Comparison of ENCODE assay signal across 1 fruit fly cellular context in the genomic region with DNA sequence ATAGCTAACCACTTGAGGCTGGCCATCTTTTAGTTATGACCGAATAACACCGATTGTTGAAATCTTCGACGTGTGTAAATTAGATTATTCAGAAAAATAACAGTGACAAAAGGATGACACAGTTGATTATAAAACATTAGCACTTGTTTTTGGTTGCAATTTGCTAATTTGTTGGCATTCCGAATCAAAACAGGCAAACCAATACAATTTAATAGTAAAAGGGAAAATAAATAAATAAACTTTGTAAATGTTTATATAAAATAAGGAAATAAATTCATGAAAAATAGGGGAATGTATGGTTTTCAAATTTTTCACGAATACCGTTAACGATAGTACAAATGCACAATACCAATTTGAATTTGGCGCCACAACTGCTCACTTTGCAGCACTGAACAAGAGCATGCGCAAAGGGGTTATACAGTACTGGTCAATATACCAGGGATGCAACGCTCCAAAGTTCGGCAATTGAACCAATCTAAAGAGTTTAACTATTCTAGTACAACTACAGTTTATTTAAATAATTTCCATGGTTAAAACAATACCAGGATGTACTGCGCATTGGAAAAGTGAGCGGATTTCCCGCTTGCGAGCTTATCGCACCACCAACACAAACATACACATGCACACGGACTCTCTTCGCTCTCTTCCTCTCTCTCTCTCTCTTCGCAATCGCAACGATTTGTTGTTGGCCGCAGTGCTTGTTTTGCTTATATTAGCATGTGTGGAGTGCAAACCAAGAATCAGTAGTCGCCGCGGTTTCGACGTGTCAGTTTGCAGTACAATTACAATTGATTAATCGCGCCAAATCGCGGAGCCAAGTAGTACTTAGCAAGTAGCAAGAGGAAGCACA.
TF ChIP-seq lines count a peak whose summit lies in the region.

A gene (minus strand): TSS at position 76 of the 850 bp plus-strand sequence.
A gene (plus strand): TSS at position 415 of the 850 bp plus-strand sequence.

TF ChIP-seq in whole organism, embryonic, 481 proteins besides CTCF, POLR2A, EP300 and RAD21 (continued from another document and continues in another):
- TF ChIP-seq CG17912 (GFP tag; optimal IDR thresholded peaks at IDR 0.05; lab: Kevin White, UChicago) = peak; percentile 71
- peak; percentile 48; the same call in 1 of the 2 replicates for TF ChIP-seq Dref (GFP tag; IDR thresholded peaks at IDR 0.05; lab: Robert Waterston, UW)
- TF ChIP-seq tll (GFP tag; optimal IDR thresholded peaks at IDR 0.05; lab: Kevin White, UChicago) = peak in 1 of 2 experiments; percentile 12
- TF ChIP-seq gcm2 (GFP tag; optimal IDR thresholded peaks at IDR 0.05; lab: Kevin White, UChicago) = peak; percentile 57
- TF ChIP-seq Camta (GFP tag; optimal IDR thresholded peaks at IDR 0.05; lab: Kevin White, UChicago) = peak; percentile 73
- peak; percentile 93 for TF ChIP-seq CG3847 (GFP tag; IDR thresholded peaks at IDR 0.05; lab: Robert Waterston, UW)
- TF ChIP-seq CHES-1-like (GFP tag; optimal IDR thresholded peaks at IDR 0.05; lab: Kevin White, UChicago) = peak; percentile 70
- no peak for TF ChIP-seq Hr78 (GFP tag; optimal IDR thresholded peaks at IDR 0.05; lab: Kevin White, UChicago)
- TF ChIP-seq CG9817 (tag; optimal IDR thresholded peaks at IDR 0.05; lab: Kevin White, UChicago) = peak; percentile 60
- no peak for TF ChIP-seq MTF-1 (GFP tag; optimal IDR thresholded peaks at IDR 0.05; lab: Kevin White, UChicago; ENCODE audit: borderline replicate concordance)
- TF ChIP-seq lola (GFP tag; optimal IDR thresholded peaks at IDR 0.05; lab: Kevin White, UChicago) = peak in 1 of 3 experiments; percentile 40
- peak; percentile 46 for TF ChIP-seq CG15696 (tag; optimal IDR thresholded peaks at IDR 0.05; lab: Kevin White, UChicago)
- TF ChIP-seq Lpt (GFP tag; optimal IDR thresholded peaks at IDR 0.05; lab: Kevin White, UChicago) = no peak
- peak; percentile 12 for TF ChIP-seq CG2202 (tag; optimal IDR thresholded peaks at IDR 0.05; lab: Kevin White, UChicago)
- peak; percentile 71 for TF ChIP-seq gcm (GFP tag; optimal IDR thresholded peaks at IDR 0.05; lab: Kevin White, UChicago)
- TF ChIP-seq mam (GFP tag; optimal IDR thresholded peaks at IDR 0.05; lab: Kevin White, UChicago) = peak; percentile 93
- peak; percentile 89 for TF ChIP-seq NFAT (GFP tag; IDR thresholded peaks at IDR 0.05; lab: Robert Waterston, UW)
- peak; percentile 71 for TF ChIP-seq eyg (GFP tag; optimal IDR thresholded peaks at IDR 0.05; lab: Kevin White, UChicago)
- TF ChIP-seq da (GFP tag; optimal IDR thresholded peaks at IDR 0.05; lab: Kevin White, UChicago) = peak; percentile 10
- no peak for TF ChIP-seq pan (optimal IDR thresholded peaks at IDR 0.05; lab: Kevin White, UChicago)
- peak in 1 of 2 experiments; percentile 63 for TF ChIP-seq pan (GFP tag; optimal IDR thresholded peaks at IDR 0.05 in 1 of 2, IDR thresholded peaks at IDR 0.05 in 1 of 2)
- peak; percentile 76 for TF ChIP-seq Chrac-16 (GFP tag; optimal IDR thresholded peaks at IDR 0.05; lab: Kevin White, UChicago)
- peak; percentile 46; the same call in 1 of the 3 replicates for TF ChIP-seq Mrtf (GFP tag; IDR thresholded peaks at IDR 0.05; lab: Robert Waterston, UW)
- peak; percentile 65 for TF ChIP-seq Mes4 (GFP tag; optimal IDR thresholded peaks at IDR 0.05; lab: Kevin White, UChicago)
- TF ChIP-seq Aef1 (GFP tag; IDR thresholded peaks at IDR 0.05; lab: Robert Waterston, UW) = peak; percentile 63; the same call in 1 of the 3 replicates
- TF ChIP-seq prd (optimal IDR thresholded peaks at IDR 0.05; lab: Kevin White, UChicago) = no peak
- peak; percentile 74 for TF ChIP-seq prd (GFP tag; IDR thresholded peaks at IDR 0.05; lab: Robert Waterston, UW)
- TF ChIP-seq Meics (GFP tag; optimal IDR thresholded peaks at IDR 0.05; lab: Kevin White, UChicago) = peak; percentile 74
- TF ChIP-seq CG7987 (GFP tag; optimal IDR thresholded peaks at IDR 0.05; lab: Kevin White, UChicago) = peak; percentile 69
- TF ChIP-seq Sry-δ (GFP tag; optimal IDR thresholded peaks at IDR 0.05; lab: Kevin White, UChicago) = peak; percentile 68
- TF ChIP-seq ttk (GFP tag; IDR thresholded peaks at IDR 0.05; lab: Robert Waterston, UW) = peak; percentile 45; the same call in 1 of the 2 replicates
- no peak for TF ChIP-seq CG17612 (GFP tag; IDR thresholded peaks at IDR 0.05; lab: Robert Waterston, UW)
- peak; percentile 26 for TF ChIP-seq ab (GFP tag; optimal IDR thresholded peaks at IDR 0.05; lab: Kevin White, UChicago)
- peak; percentile 68 for TF ChIP-seq cwo (GFP tag; optimal IDR thresholded peaks at IDR 0.05; lab: Kevin White, UChicago)
- TF ChIP-seq lilli (GFP tag; optimal IDR thresholded peaks at IDR 0.05; lab: Kevin White, UChicago) = peak; percentile 87
- no peak for TF ChIP-seq ara (GFP tag; IDR thresholded peaks at IDR 0.05; lab: Robert Waterston, UW)
- 0 out of 2 replicates have a peak, but pooled peaks have one; percentile 7 for TF ChIP-seq Taf1 (GFP tag; IDR thresholded peaks at IDR 0.05; lab: Robert Waterston, UW)
- peak; percentile 44; the same call in 1 of the 2 replicates for TF ChIP-seq CG5953 (GFP tag; IDR thresholded peaks at IDR 0.05; lab: Robert Waterston, UW)
- TF ChIP-seq gsb (GFP tag; IDR thresholded peaks at IDR 0.05; lab: Robert Waterston, UW) = peak; percentile 50
- TF ChIP-seq Trl (optimal IDR thresholded peaks at IDR 0.05; lab: Kevin White, UChicago) = peak; percentile 98 to 99
- TF ChIP-seq Trl (GFP tag; optimal IDR thresholded peaks at IDR 0.05; lab: Kevin White, UChicago) = peak; percentile 92
- no peak for TF ChIP-seq usp (GFP tag; optimal IDR thresholded peaks at IDR 0.05; lab: Kevin White, UChicago)
- TF ChIP-seq maf-S (GFP tag; optimal IDR thresholded peaks at IDR 0.05; lab: Kevin White, UChicago) = peak; percentile 80
- TF ChIP-seq pnt (GFP tag; optimal IDR thresholded peaks at IDR 0.05; lab: Kevin White, UChicago) = peak; percentile 50
- peak; percentile 45 for TF ChIP-seq CG33557 (GFP tag; optimal IDR thresholded peaks at IDR 0.05; lab: Kevin White, UChicago)
- TF ChIP-seq Drgx (GFP tag; IDR thresholded peaks at IDR 0.05; lab: Robert Waterston, UW) = 0 out of 2 replicates have a peak, but pooled peaks have one; percentile 20
- peak; percentile 63 for TF ChIP-seq Scr (GFP tag; IDR thresholded peaks at IDR 0.05; lab: Robert Waterston, UW; ENCODE audit: partially characterized antibody)
- no peak for TF ChIP-seq eve (GFP tag; optimal IDR thresholded peaks at IDR 0.05; lab: Kevin White, UChicago)
- TF ChIP-seq Med (GFP tag; lab: Kevin White, UChicago) = peak; percentile 97
- peak; percentile 68 for TF ChIP-seq CG10565 (GFP tag; optimal IDR thresholded peaks at IDR 0.05; lab: Kevin White, UChicago)
- peak; percentile 7 for TF ChIP-seq pfk (GFP tag; optimal IDR thresholded peaks at IDR 0.05; lab: Kevin White, UChicago)
- peak; percentile 15; the same call in 1 of the 2 replicates for TF ChIP-seq ato (GFP tag; IDR thresholded peaks at IDR 0.05; lab: Robert Waterston, UW; ENCODE audit: partially characterized antibody)
- TF ChIP-seq repo (GFP tag; optimal IDR thresholded peaks at IDR 0.05; lab: Kevin White, UChicago) = peak; percentile 72
- TF ChIP-seq ham (GFP tag; IDR thresholded peaks at IDR 0.05; lab: Robert Waterston, UW) = peak; percentile 10; the same call in 1 of the 2 replicates
- peak; percentile 53 for TF ChIP-seq Ptx1 (GFP tag; IDR thresholded peaks at IDR 0.05; lab: Robert Waterston, UW)
- no peak for TF ChIP-seq Kr (GFP tag; optimal IDR thresholded peaks at IDR 0.05; lab: Kevin White, UChicago)
- TF ChIP-seq CG8388 (GFP tag; optimal IDR thresholded peaks at IDR 0.05; lab: Kevin White, UChicago) = peak; percentile 66
- peak; percentile 35 for TF ChIP-seq nerfin-1 (tag; optimal IDR thresholded peaks at IDR 0.05; lab: Kevin White, UChicago)
- peak in 1 of 2 experiments; percentile 38 for TF ChIP-seq Eip74EF (GFP tag; optimal IDR thresholded peaks at IDR 0.05; lab: Kevin White, UChicago)
- peak; percentile 61 for TF ChIP-seq CG8944 (GFP tag; optimal IDR thresholded peaks at IDR 0.05; lab: Kevin White, UChicago)
- TF ChIP-seq Side (GFP tag; optimal IDR thresholded peaks at IDR 0.05; lab: Kevin White, UChicago) = peak; percentile 79
- peak; percentile 59 for TF ChIP-seq HHEX (GFP tag; optimal IDR thresholded peaks at IDR 0.05; lab: Kevin White, UChicago)
- TF ChIP-seq CG6854 (GFP tag; optimal IDR thresholded peaks at IDR 0.05; lab: Kevin White, UChicago) = peak; percentile 47
- TF ChIP-seq sr (GFP tag; IDR thresholded peaks at IDR 0.05; lab: Robert Waterston, UW) = peak; percentile 59; the same call in 1 of the 3 replicates
- peak; percentile 30 for TF ChIP-seq CG6683 (GFP tag; optimal IDR thresholded peaks at IDR 0.05; lab: Kevin White, UChicago)
- peak; percentile 10 for TF ChIP-seq cato (GFP tag; optimal IDR thresholded peaks at IDR 0.05; lab: Kevin White, UChicago; ENCODE audit: borderline replicate concordance)
- TF ChIP-seq CG11456 (GFP tag; IDR thresholded peaks at IDR 0.05; lab: Robert Waterston, UW) = peak; percentile 87
- TF ChIP-seq CG14441 (GFP tag; IDR thresholded peaks at IDR 0.05; lab: Robert Waterston, UW) = peak; percentile 60
- peak; percentile 32; the same call in 1 of the 2 replicates for TF ChIP-seq sim (GFP tag; IDR thresholded peaks at IDR 0.05; lab: Robert Waterston, UW)
- peak; percentile 75 for TF ChIP-seq CG8924 (tag; optimal IDR thresholded peaks at IDR 0.05; lab: Kevin White, UChicago)
- peak; percentile 56; the same call in 1 of the 2 replicates for TF ChIP-seq CG11085 (GFP tag; IDR thresholded peaks at IDR 0.05; lab: Robert Waterston, UW)
- peak; percentile 55 for TF ChIP-seq dmrt99B (tag; optimal IDR thresholded peaks at IDR 0.05; lab: Kevin White, UChicago)
- TF ChIP-seq CG31224 (GFP tag; IDR thresholded peaks at IDR 0.05; lab: Robert Waterston, UW) = no peak
- TF ChIP-seq zfh1 (GFP tag; IDR thresholded peaks at IDR 0.05; lab: Robert Waterston, UW) = peak; percentile 75; the same call in 2 of the 3 replicates
- TF ChIP-seq BtbVII (GFP tag; optimal IDR thresholded peaks at IDR 0.05; lab: Kevin White, UChicago) = peak; percentile 61
- TF ChIP-seq CG15011 (GFP tag; optimal IDR thresholded peaks at IDR 0.05; lab: Kevin White, UChicago) = peak; percentile 12
- TF ChIP-seq otp (GFP tag; IDR thresholded peaks at IDR 0.05; lab: Robert Waterston, UW) = no peak
- TF ChIP-seq Xrp1 (GFP tag; IDR thresholded peaks at IDR 0.05; lab: Robert Waterston, UW) = peak; percentile 74
- TF ChIP-seq CG7963 (GFP tag; IDR thresholded peaks at IDR 0.05; lab: Robert Waterston, UW; ENCODE audit: partially characterized antibody) = no peak; the same call in 2 of the 3 replicates
- TF ChIP-seq CG2875 (GFP tag; optimal IDR thresholded peaks at IDR 0.05; lab: Kevin White, UChicago) = peak; percentile 61
- peak; percentile 41 for TF ChIP-seq CG1529 (GFP tag; optimal IDR thresholded peaks at IDR 0.05; lab: Kevin White, UChicago)
- TF ChIP-seq HLHmδ (GFP tag; optimal IDR thresholded peaks at IDR 0.05; lab: Kevin White, UChicago) = peak; percentile 28
- TF ChIP-seq gro (GFP tag; optimal IDR thresholded peaks at IDR 0.05; lab: Kevin White, UChicago) = peak; percentile 70
- peak; percentile 46 for TF ChIP-seq fd96Cb (tag; optimal IDR thresholded peaks at IDR 0.05; lab: Kevin White, UChicago)
- TF ChIP-seq Dek (tag; optimal IDR thresholded peaks at IDR 0.05; lab: Kevin White, UChicago) = peak; percentile 42
- peak; percentile 57 for TF ChIP-seq H2.0 (GFP tag; IDR thresholded peaks at IDR 0.05; lab: Robert Waterston, UW)
- TF ChIP-seq CG9215 (GFP tag; IDR thresholded peaks at IDR 0.05; lab: Robert Waterston, UW) = peak; percentile 62
- TF ChIP-seq CG30403 (GFP tag; optimal IDR thresholded peaks at IDR 0.05; lab: Kevin White, UChicago) = peak; percentile 83
- peak; percentile 47; the same call in 1 of the 2 replicates for TF ChIP-seq CG4730 (GFP tag; IDR thresholded peaks at IDR 0.05; lab: Robert Waterston, UW)
- peak; percentile 77 for TF ChIP-seq row (GFP tag; IDR thresholded peaks at IDR 0.05; lab: Robert Waterston, UW)
- peak; percentile 55 for TF ChIP-seq unc-4 (GFP tag; IDR thresholded peaks at IDR 0.05; lab: Robert Waterston, UW; ENCODE audit: partially characterized antibody)
- TF ChIP-seq CG1792 (GFP tag; optimal IDR thresholded peaks at IDR 0.05; lab: Kevin White, UChicago) = peak; percentile 56
- peak; percentile 64 for TF ChIP-seq CG10654 (GFP tag; optimal IDR thresholded peaks at IDR 0.05; lab: Kevin White, UChicago)
- TF ChIP-seq CG2129 (GFP tag; IDR thresholded peaks at IDR 0.05; lab: Robert Waterston, UW; ENCODE audit: partially characterized antibody) = no peak
- peak; percentile 32; the same call in 1 of the 2 replicates for TF ChIP-seq CG4404 (GFP tag; IDR thresholded peaks at IDR 0.05; lab: Robert Waterston, UW)
- TF ChIP-seq luna (GFP tag; optimal IDR thresholded peaks at IDR 0.05; lab: Kevin White, UChicago) = peak; percentile 71
- TF ChIP-seq h (optimal IDR thresholded peaks at IDR 0.05; lab: Kevin White, UChicago) = no peak
- TF ChIP-seq trem (tag; optimal IDR thresholded peaks at IDR 0.05; lab: Kevin White, UChicago) = peak; percentile 61
- peak; percentile 80 for TF ChIP-seq lbe (GFP tag; optimal IDR thresholded peaks at IDR 0.05; lab: Kevin White, UChicago)
- peak; percentile 71 for TF ChIP-seq CG12942 (GFP tag; optimal IDR thresholded peaks at IDR 0.05; lab: Kevin White, UChicago)
- peak; percentile 54; the same call in 2 of the 3 replicates for TF ChIP-seq Opbp (GFP tag; IDR thresholded peaks at IDR 0.05; lab: Robert Waterston, UW; ENCODE audit: partially characterized antibody)
- no peak for TF ChIP-seq ash1 (GFP tag; optimal IDR thresholded peaks at IDR 0.05; lab: Kevin White, UChicago)
- peak; percentile 50; the same call in 1 of the 3 replicates for TF ChIP-seq knrl (GFP tag; IDR thresholded peaks at IDR 0.05; lab: Robert Waterston, UW; ENCODE audit: partially characterized antibody)
- TF ChIP-seq CkIIα-i1 (GFP tag; IDR thresholded peaks at IDR 0.05; lab: Robert Waterston, UW) = no peak
- peak; percentile 23 for TF ChIP-seq YL-1 (GFP tag; optimal IDR thresholded peaks at IDR 0.05; lab: Kevin White, UChicago)
- peak; percentile 99 for TF ChIP-seq wek (GFP tag; optimal IDR thresholded peaks at IDR 0.05; lab: Kevin White, UChicago)
- TF ChIP-seq CG12299 (tag; optimal IDR thresholded peaks at IDR 0.05; lab: Kevin White, UChicago) = peak; percentile 64
- peak; percentile 64 for TF ChIP-seq CG10366 (GFP tag; IDR thresholded peaks at IDR 0.05; lab: Robert Waterston, UW)
- TF ChIP-seq kay (GFP tag; optimal IDR thresholded peaks at IDR 0.05; lab: Kevin White, UChicago) = peak; percentile 76
- peak; percentile 66 for TF ChIP-seq CG11504 (tag; optimal IDR thresholded peaks at IDR 0.05; lab: Kevin White, UChicago)
- TF ChIP-seq CG11560 (tag; IDR thresholded peaks at IDR 0.05; lab: Robert Waterston, UW) = no peak
- TF ChIP-seq CG9609 (GFP tag; optimal IDR thresholded peaks at IDR 0.05; lab: Kevin White, UChicago) = peak; percentile 64
- TF ChIP-seq Rfx (GFP tag; IDR thresholded peaks at IDR 0.05; lab: Robert Waterston, UW) = peak; percentile 84
- peak; percentile 39 to 62 for TF ChIP-seq bsh (GFP tag; optimal IDR thresholded peaks at IDR 0.05; lab: Kevin White, UChicago)
- TF ChIP-seq CG2678 (tag; optimal IDR thresholded peaks at IDR 0.05; lab: Kevin White, UChicago) = peak; percentile 72
